Fruit fly (Drosophila melanogaster): Measurements from ENCODE around the gene Sox102F.
"Not testable (repeated sequence)": the region's sequence is repeated elsewhere in the genome, so short reads cannot be mapped to it uniquely, and the experiment has no call there.

The Sox102F gene

dm6 chr4:834837-835534 is 793 bp upstream of the Sox102F start:
- TF ChIP-seq EcR (GFP tag; optimal IDR thresholded peaks at IDR 0.05): no peak
- TF ChIP-seq pan (optimal IDR thresholded peaks at IDR 0.05): no peak
- TF ChIP-seq CG8478 (optimal IDR thresholded peaks at IDR 0.05): no peak
- TF ChIP-seq usp (GFP tag; optimal IDR thresholded peaks at IDR 0.05): no peak
- no peak for TF ChIP-seq psq (optimal IDR thresholded peaks at IDR 0.05)
- no peak for TF ChIP-seq Dll (optimal IDR thresholded peaks at IDR 0.05)

DNA sequence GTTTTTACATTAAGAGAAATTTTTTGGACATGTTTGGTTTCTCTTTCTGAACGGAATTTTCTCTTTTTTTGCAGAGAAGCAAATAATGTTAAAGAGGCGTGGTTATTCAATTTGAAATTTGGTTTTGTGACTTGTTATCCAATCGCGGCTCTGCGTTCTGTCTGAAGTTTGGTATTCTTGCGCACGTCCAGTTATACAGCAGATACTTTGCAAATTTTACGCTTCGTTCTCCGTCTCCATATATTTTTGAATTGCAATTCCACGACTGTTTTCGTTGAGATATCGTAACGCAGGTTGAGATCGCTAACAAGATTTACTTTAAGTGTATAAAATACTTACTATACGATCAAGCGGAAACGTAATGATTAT is 243 bp upstream of the Sox102F start:
- no peak for TF ChIP-seq usp (GFP tag; optimal IDR thresholded peaks at IDR 0.05)
- TF ChIP-seq EcR (GFP tag; optimal IDR thresholded peaks at IDR 0.05): no peak
- TF ChIP-seq CG8478 (optimal IDR thresholded peaks at IDR 0.05): no peak
- TF ChIP-seq Dll (optimal IDR thresholded peaks at IDR 0.05): no peak
- no peak for TF ChIP-seq pan (optimal IDR thresholded peaks at IDR 0.05)
- TF ChIP-seq psq (optimal IDR thresholded peaks at IDR 0.05): no peak

DNA sequence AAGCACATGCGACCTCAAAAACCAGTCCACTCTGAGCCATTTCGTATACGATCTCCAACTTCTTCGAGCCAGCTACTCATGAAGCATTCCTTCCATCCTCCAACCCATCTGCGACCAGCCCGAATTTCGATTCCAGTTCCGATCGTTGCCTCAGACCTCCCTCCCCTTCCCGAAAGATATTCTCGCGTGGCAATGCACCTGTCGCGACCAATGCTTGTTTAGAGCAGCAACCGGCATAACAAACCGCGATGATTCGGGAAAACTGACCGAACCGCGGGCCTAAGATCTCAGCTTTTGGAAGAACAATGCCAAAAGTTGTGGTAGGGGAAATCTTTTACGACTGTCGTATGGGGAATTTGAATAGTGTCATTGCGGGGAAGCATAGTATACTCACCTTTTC is 1.2 kb downstream of the Sox102F start:
- TF ChIP-seq psq (optimal IDR thresholded peaks at IDR 0.05) (no peak), EcR (GFP tag; optimal IDR thresholded peaks at IDR 0.05) (peak in 1 of 2 experiments; percentile 53)

dm6 chr4:831790-832189 is 2.4 kb downstream of the Sox102F start:
- TF ChIP-seq Dll (optimal IDR thresholded peaks at IDR 0.05) (no peak), psq (optimal IDR thresholded peaks at IDR 0.05) (no peak), usp (GFP tag; optimal IDR thresholded peaks at IDR 0.05) (no peak), pan (optimal IDR thresholded peaks at IDR 0.05) (no peak), CG8478 (optimal IDR thresholded peaks at IDR 0.05) (no peak), EcR (GFP tag; optimal IDR thresholded peaks at IDR 0.05) (no peak)

dm6 chr4:829783-830182 is 4.4 kb downstream of the Sox102F start:
- no peak for TF ChIP-seq EcR (GFP tag; optimal IDR thresholded peaks at IDR 0.05)
- TF ChIP-seq psq (optimal IDR thresholded peaks at IDR 0.05): no peak
- TF ChIP-seq CG8478 (optimal IDR thresholded peaks at IDR 0.05): no peak
- TF ChIP-seq usp (GFP tag; optimal IDR thresholded peaks at IDR 0.05): no peak
- no peak for TF ChIP-seq Dll (optimal IDR thresholded peaks at IDR 0.05)

- no peak for TF ChIP-seq pan (optimal IDR thresholded peaks at IDR 0.05)
These were observed 10.2 kb downstream of the Sox102F start for dm6 chr4:824043-824442.

DNA sequence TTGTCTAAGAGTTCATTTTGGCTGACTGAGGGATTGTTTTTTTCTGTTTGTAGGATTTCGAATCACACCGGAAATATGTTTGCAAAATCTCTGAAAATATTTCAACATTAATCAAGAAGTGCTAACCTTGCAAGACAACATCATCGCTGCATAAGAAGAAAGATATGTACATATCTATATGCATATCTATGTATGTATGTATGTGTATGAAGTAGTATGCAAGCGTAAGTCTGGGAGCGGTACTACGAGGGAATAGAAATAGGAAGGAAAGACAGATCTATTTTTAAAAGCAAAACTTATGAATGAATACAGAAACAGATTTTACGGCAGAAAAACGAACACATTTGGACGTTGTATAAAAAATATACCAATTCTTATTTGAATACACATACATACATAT is 16.4 kb downstream of the Sox102F start:
- TF ChIP-seq EcR (GFP tag; optimal IDR thresholded peaks at IDR 0.05) (no peak), pan (optimal IDR thresholded peaks at IDR 0.05) (no peak), psq (optimal IDR thresholded peaks at IDR 0.05) (no peak), CG8478 (optimal IDR thresholded peaks at IDR 0.05) (no peak), usp (GFP tag; optimal IDR thresholded peaks at IDR 0.05) (no peak), Dll (optimal IDR thresholded peaks at IDR 0.05) (no peak)

DNA sequence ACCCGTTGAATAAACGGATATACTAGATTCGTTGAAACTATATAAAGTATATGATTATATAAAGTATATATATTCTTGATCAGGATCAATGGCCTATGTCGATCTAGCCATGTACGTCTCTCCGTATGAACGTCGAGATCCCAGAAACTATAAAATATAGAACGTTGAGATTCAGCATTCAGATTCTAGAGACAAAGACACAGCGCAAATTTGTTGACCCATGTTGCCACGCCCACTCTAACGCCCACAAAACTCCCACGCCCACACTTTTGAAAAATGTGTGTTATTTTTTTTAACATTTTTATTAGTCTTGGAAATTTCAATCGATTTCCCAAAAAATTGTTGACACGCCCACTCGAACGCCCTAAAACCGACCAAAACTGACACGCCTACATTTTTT is 17.7 kb downstream of the Sox102F start:
- TF ChIP-seq CG8478 (optimal IDR thresholded peaks at IDR 0.05) (no peak), psq (optimal IDR thresholded peaks at IDR 0.05) (no peak), Dll (optimal IDR thresholded peaks at IDR 0.05) (no peak), EcR (GFP tag; optimal IDR thresholded peaks at IDR 0.05) (no peak), pan (optimal IDR thresholded peaks at IDR 0.05) (no peak), usp (GFP tag; optimal IDR thresholded peaks at IDR 0.05) (no peak)

dm6 chr4:810864-811263 is 23.3 kb downstream of the Sox102F start:
- no peak for TF ChIP-seq usp (GFP tag; optimal IDR thresholded peaks at IDR 0.05)
- no peak for TF ChIP-seq EcR (GFP tag; optimal IDR thresholded peaks at IDR 0.05)
- no peak for TF ChIP-seq psq (optimal IDR thresholded peaks at IDR 0.05)
- TF ChIP-seq pan (optimal IDR thresholded peaks at IDR 0.05): no peak
- TF ChIP-seq CG8478 (optimal IDR thresholded peaks at IDR 0.05): no peak
- TF ChIP-seq Dll (optimal IDR thresholded peaks at IDR 0.05): no peak

dm6 chr4:807422-808391 is 26.5 kb downstream of the Sox102F start:
- TF ChIP-seq psq (optimal IDR thresholded peaks at IDR 0.05) (no peak), EcR (GFP tag; optimal IDR thresholded peaks at IDR 0.05) (no peak), usp (GFP tag; optimal IDR thresholded peaks at IDR 0.05) (no peak), CG8478 (optimal IDR thresholded peaks at IDR 0.05) (peak; percentile 28), pan (optimal IDR thresholded peaks at IDR 0.05) (no peak)

DNA sequence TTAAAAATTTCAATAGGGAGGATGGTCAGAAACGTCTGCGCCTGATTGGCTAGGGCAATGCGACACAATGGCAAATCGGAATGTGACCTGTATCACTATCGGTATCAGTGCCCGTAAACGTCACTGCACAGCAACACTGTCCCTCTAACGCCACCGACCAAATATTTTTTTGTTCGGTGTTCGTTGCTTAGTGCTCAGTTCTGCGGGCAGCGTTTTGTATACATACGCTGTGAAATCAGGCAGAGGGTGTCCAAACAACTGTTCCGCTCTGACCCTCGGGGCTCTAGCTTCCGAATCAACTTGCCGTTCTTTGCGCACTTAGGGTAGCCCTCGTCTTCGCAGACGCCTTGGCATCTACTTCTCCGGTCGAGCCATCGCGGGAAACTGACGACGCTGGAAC is 27.2 kb downstream of the Sox102F start:
- TF ChIP-seq psq (optimal IDR thresholded peaks at IDR 0.05) (no peak), EcR (GFP tag; optimal IDR thresholded peaks at IDR 0.05) (no peak), usp (GFP tag; optimal IDR thresholded peaks at IDR 0.05) (no peak), Dll (optimal IDR thresholded peaks at IDR 0.05) (no peak), CG8478 (optimal IDR thresholded peaks at IDR 0.05) (no peak), pan (optimal IDR thresholded peaks at IDR 0.05) (no peak)

DNA sequence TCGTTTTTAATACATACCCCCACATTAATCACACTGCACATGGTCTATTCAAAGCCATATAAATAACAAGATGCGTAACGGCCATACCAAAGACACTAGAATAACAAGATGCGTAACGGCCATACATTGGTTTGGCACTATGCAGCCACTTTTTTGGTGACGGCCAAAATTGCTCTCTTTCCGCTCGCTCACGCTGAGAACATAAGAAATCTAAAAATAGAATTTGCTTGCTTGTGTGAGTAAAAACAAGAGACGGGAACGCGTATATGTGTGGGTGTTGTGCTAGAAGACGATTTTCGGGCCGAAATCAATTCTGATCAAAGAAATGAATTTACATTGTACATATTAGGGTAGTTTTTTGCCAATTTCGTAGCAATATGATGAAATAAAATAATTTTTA is 45.3 kb downstream of the Sox102F start, which contains the start of gene MED26:
TSS of gene MED26 (minus strand) at position 101 of the 400 bp plus-strand sequence.
- not testable (repeated sequence) for TF ChIP-seq usp (GFP tag; optimal IDR thresholded peaks at IDR 0.05); CG8478 (optimal IDR thresholded peaks at IDR 0.05); EcR (GFP tag; optimal IDR thresholded peaks at IDR 0.05)
